Worm (Caenorhabditis elegans) whole organism, late embryonic: Measurements from ENCODE around the gene sptl-2.

Experiments
- C38D4.7 ChIP-seq: fragments of 200-800 bp; sonication (Bioruptor generic); optimal IDR thresholded peaks from 2 replicates; lab custom pipeline; 2018; ENCODE audit warnings: mild to moderate bottlenecking, missing genetic modification characterization, moderate library complexity, missing compliant biosample characterization
- K02D7.2 ChIP-seq: sonication (generic microtip); optimal IDR thresholded peaks from 2 replicates; lab custom pipeline; 2017; ENCODE audit warnings: mild to moderate bottlenecking, missing genetic modification characterization, missing compliant biosample characterization
- K09A11.1 ChIP-seq: sonication (generic microtip); optimal IDR thresholded peaks from 2 replicates; lab custom pipeline; 2017; ENCODE audit warnings: antibody characterized with exemption, mild to moderate bottlenecking, missing genetic modification characterization, missing compliant biosample characterization; ENCODE audit not compliant: insufficient read depth
- T23F11.4 ChIP-seq: fragments of 200-800 bp; sonication (Bioruptor generic); optimal IDR thresholded peaks from 2 replicates; lab custom pipeline; 2018; ENCODE audit warnings: mild to moderate bottlenecking, missing genetic modification characterization, missing compliant biosample characterization
- Y22D7AL.16 ChIP-seq: sonication (generic microtip); optimal IDR thresholded peaks from 2 replicates; lab custom pipeline; 2016; ENCODE audit warnings: missing genetic modification characterization, missing compliant biosample characterization
- ceh-14 ChIP-seq: sonication (generic microtip); optimal IDR thresholded peaks from 2 replicates; lab custom pipeline; 2016; ENCODE audit warnings: missing genotype, missing genetic modification characterization, missing compliant biosample characterization
- ceh-18 ChIP-seq: sonication (generic microtip); optimal IDR thresholded peaks from 2 replicates; lab custom pipeline; 2016; ENCODE audit warnings: missing genetic modification characterization, missing compliant biosample characterization
- ceh-2 ChIP-seq: sonication (generic microtip); optimal IDR thresholded peaks from 2 replicates; lab custom pipeline; 2016; ENCODE audit warnings: missing genotype, missing genetic modification characterization, missing compliant biosample characterization
- ceh-22 ChIP-seq: sonication (generic microtip); optimal IDR thresholded peaks from 2 replicates; lab custom pipeline; 2017; ENCODE audit warnings: missing biosample characterization, missing genetic modification characterization
- ceh-30 ChIP-seq: fragments of 150-350 bp; optimal IDR thresholded peaks from 2 replicates; lab custom pipeline; 2014; ENCODE audit warnings: missing biosample characterization, missing genetic modification characterization
- ceh-31 ChIP-seq: sonication (generic microtip); optimal IDR thresholded peaks from 2 replicates; lab custom pipeline; 2016; ENCODE audit warnings: missing genetic modification characterization, missing compliant biosample characterization
- ceh-34 ChIP-seq: sonication (generic microtip); optimal IDR thresholded peaks from 2 replicates; lab custom pipeline; 2016; ENCODE audit warnings: mild to moderate bottlenecking, missing genetic modification characterization, missing compliant biosample characterization
- ceh-48 ChIP-seq: sonication (generic microtip); optimal IDR thresholded peaks from 2 replicates; lab custom pipeline; 2016; ENCODE audit warnings: missing genetic modification characterization, inconsistent platforms, missing compliant biosample characterization
- ceh-9 ChIP-seq: sonication (generic microtip); optimal IDR thresholded peaks from 2 replicates; lab custom pipeline; 2016; ENCODE audit warnings: mild to moderate bottlenecking, missing genetic modification characterization, inconsistent platforms, missing compliant biosample characterization
- che-1 ChIP-seq: sonication (generic microtip); optimal IDR thresholded peaks from 2 replicates; lab custom pipeline; 2016; ENCODE audit warnings: mild to moderate bottlenecking, missing genetic modification characterization, missing compliant biosample characterization
- dmd-4 ChIP-seq: sonication (generic microtip); optimal IDR thresholded peaks from 2 replicates; lab custom pipeline; 2016; ENCODE audit warnings: borderline replicate concordance, missing genetic modification characterization, missing compliant biosample characterization
- dve-1 ChIP-seq: sonication (generic microtip); optimal IDR thresholded peaks from 2 replicates; lab custom pipeline; 2017; ENCODE audit warnings: antibody characterized with exemption, mild to moderate bottlenecking, missing genetic modification characterization, missing compliant biosample characterization
- elt-2 ChIP-seq: sonication (generic microtip); optimal IDR thresholded peaks from 2 replicates; lab custom pipeline; 2016; ENCODE audit warnings: missing genetic modification reagents, missing genetic modification characterization, missing compliant biosample characterization
- elt-4 ChIP-seq: sonication (generic microtip); optimal IDR thresholded peaks from 2 replicates; lab custom pipeline; 2016; ENCODE audit warnings: missing genetic modification characterization, missing compliant biosample characterization
- eyg-1 ChIP-seq: sonication (generic microtip); optimal IDR thresholded peaks from 2 replicates; lab custom pipeline; 2016; ENCODE audit warnings: missing genotype, missing genetic modification characterization, missing compliant biosample characterization
- fax-1 ChIP-seq: sonication (generic microtip); optimal IDR thresholded peaks from 2 replicates; lab custom pipeline; 2016; ENCODE audit warnings: missing genotype, missing genetic modification characterization, missing compliant biosample characterization
- hlh-13 ChIP-seq: fragments of 200-800 bp; sonication (Bioruptor generic); optimal IDR thresholded peaks from 2 replicates; lab custom pipeline; 2018; ENCODE audit warnings: mild to moderate bottlenecking, missing genetic modification characterization, missing compliant biosample characterization
- hlh-6 ChIP-seq: sonication (generic microtip); optimal IDR thresholded peaks from 2 replicates; lab custom pipeline; 2016; ENCODE audit warnings: missing genotype, missing genetic modification characterization, missing compliant biosample characterization
- lin-11 ChIP-seq: fragments of 200-800 bp; sonication (Bioruptor generic); optimal IDR thresholded peaks from 2 replicates; lab custom pipeline; 2018; ENCODE audit warnings: mild to moderate bottlenecking, missing genetic modification characterization, missing compliant biosample characterization
- madf-2 ChIP-seq: sonication (generic microtip); optimal IDR thresholded peaks from 2 replicates; lab custom pipeline; 2017; ENCODE audit warnings: missing genetic modification characterization, missing compliant biosample characterization
- mec-3 ChIP-seq: sonication (generic microtip); optimal IDR thresholded peaks from 2 replicates; lab custom pipeline; 2016; ENCODE audit warnings: borderline replicate concordance, missing genetic modification characterization, missing compliant biosample characterization
- nfya-1 ChIP-seq: sonication (generic microtip); optimal IDR thresholded peaks from 2 replicates; lab custom pipeline; 2017; ENCODE audit warnings: missing genetic modification characterization, mild to moderate bottlenecking, missing compliant biosample characterization, antibody characterized with exemption, moderate library complexity
- nhr-11 ChIP-seq: fragments of 150-350 bp; optimal IDR thresholded peaks from 2 replicates; lab custom pipeline; 2014; ENCODE audit warnings: missing biosample characterization, missing genetic modification characterization
- nhr-232 ChIP-seq: sonication (generic microtip); optimal IDR thresholded peaks from 2 replicates; lab custom pipeline; 2016; ENCODE audit warnings: missing genetic modification characterization, missing compliant biosample characterization
- npax-4 ChIP-seq: sonication (generic microtip); optimal IDR thresholded peaks from 2 replicates; lab custom pipeline; 2016; ENCODE audit warnings: missing genetic modification characterization, missing compliant biosample characterization
- odd-2 ChIP-seq: sonication (generic microtip); optimal IDR thresholded peaks from 2 replicates; lab custom pipeline; 2017; ENCODE audit warnings: antibody characterized with exemption, mild to moderate bottlenecking, missing genetic modification characterization, missing compliant biosample characterization
- pat-9 ChIP-seq: fragments of 200-800 bp; sonication (Bioruptor generic); optimal IDR thresholded peaks from 2 replicates; lab custom pipeline; 2018; ENCODE audit warnings: mild to moderate bottlenecking, missing genetic modification characterization, moderate library complexity, missing compliant biosample characterization
- pha-2 ChIP-seq: sonication (generic microtip); optimal IDR thresholded peaks from 2 replicates; lab custom pipeline; 2017; ENCODE audit warnings: mild to moderate bottlenecking, missing genetic modification characterization, missing compliant biosample characterization
- pqm-1 ChIP-seq: sonication (generic microtip); optimal IDR thresholded peaks from 2 replicates; lab custom pipeline; 2016; ENCODE audit warnings: missing genetic modification characterization, missing compliant biosample characterization
- pros-1 ChIP-seq: fragments of 150-350 bp; optimal IDR thresholded peaks from 2 replicates; lab custom pipeline; 2014; ENCODE audit warnings: missing biosample characterization, missing genetic modification reagents, missing genetic modification characterization
- ref-2 ChIP-seq: sonication (generic microtip); optimal IDR thresholded peaks from 2 replicates; lab custom pipeline; 2016; ENCODE audit warnings: missing genetic modification characterization, missing compliant biosample characterization
- sdc-2 ChIP-seq: sonication (generic microtip); optimal IDR thresholded peaks from 2 replicates; lab custom pipeline; 2016; ENCODE audit warnings: missing genotype, missing genetic modification characterization, missing compliant biosample characterization
- sox-2 ChIP-seq: fragments of 200-800 bp; sonication (Bioruptor generic); IDR thresholded peaks from 2 replicates; pipeline ENCODE4 v1.3.6; 2022; ENCODE audit warnings: missing genetic modification reagents, missing genetic modification characterization, missing compliant biosample characterization
- tbx-2 ChIP-seq: sonication (generic microtip); optimal IDR thresholded peaks from 2 replicates; lab custom pipeline; 2016; ENCODE audit warnings: missing genetic modification characterization, missing compliant biosample characterization
- tbx-7 ChIP-seq: sonication (generic microtip); optimal IDR thresholded peaks from 2 replicates; lab custom pipeline; 2016; ENCODE audit warnings: missing genotype, missing genetic modification characterization, missing compliant biosample characterization
- ttx-3 ChIP-seq: sonication (generic microtip); optimal IDR thresholded peaks from 2 replicates; lab custom pipeline; 2016; ENCODE audit warnings: missing genetic modification reagents, missing genetic modification characterization, missing compliant biosample characterization
- unc-3 ChIP-seq, 2 experiments: fragments of 200-800 bp in 1 of 2; sonication (Bioruptor generic) in 1 of 2; sonication (generic microtip) in 1 of 2; conservative IDR thresholded peaks in 1 of 2; optimal IDR thresholded peaks in 1 of 2; 2 replicates each; pipeline versions ENCODE4 v1.3.6 to Lab custom; 2016 to 2022; ENCODE audit warnings: missing compliant biosample characterization in 2 of 2, missing genetic modification characterization in 2 of 2, missing genetic modification reagents in 1 of 2
- unc-42 ChIP-seq: sonication (generic microtip); optimal IDR thresholded peaks from 2 replicates; lab custom pipeline; 2016; ENCODE audit warnings: missing genotype, missing genetic modification characterization, missing compliant biosample characterization

The sptl-2 gene

DNA sequence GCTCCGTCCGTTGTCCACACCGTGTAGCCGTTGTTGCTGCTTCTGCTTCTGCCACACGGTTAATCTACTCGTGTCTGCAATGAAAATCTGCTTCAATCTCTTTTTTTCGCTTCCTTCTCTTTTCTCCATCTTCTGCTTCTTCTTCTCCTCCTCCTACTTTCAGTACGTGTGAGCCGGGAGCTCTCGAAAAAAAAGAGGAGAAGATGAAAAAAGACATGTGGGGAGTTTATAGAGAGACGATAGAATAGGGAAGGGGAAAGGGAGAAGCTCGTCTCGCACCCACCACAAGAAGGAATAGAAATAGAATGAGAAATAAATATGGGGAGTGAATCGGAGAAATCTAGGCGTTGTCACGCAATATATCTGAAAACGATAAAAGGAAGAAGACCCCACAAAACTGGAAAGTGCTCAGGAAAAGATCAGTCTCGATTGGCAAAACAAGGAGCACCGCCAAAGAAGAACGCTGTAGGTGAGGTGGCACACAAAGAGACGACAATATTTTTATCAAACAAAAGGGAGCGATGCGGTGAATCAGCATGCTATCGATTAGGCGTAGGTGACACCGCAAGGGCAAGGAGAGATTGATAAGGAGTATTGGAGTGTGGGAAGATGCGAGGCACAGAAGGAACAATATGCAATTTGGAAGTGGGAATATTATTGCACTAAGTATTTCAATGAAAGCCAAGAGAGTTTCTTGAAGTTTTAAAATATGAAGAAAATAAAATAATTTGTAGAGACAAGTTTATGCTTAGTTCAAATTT is 39.1 kb upstream of the sptl-2 start, which contains the start of gene let-413:
Gene let-413, minus strand, starts transcription at position 76 of the 761 bp plus-strand sequence.
- TF ChIP-seq pqm-1 (tag; lab: Kevin White, UChicago) (peak; percentile 1), dmd-4 (tag; lab: Kevin White, UChicago) (peak; percentile 26), elt-2 (tag; lab: Kevin White, UChicago) (peak; percentile 56), npax-4 (tag; lab: Kevin White, UChicago) (no peak), unc-42 (tag; lab: Kevin White, UChicago) (peak; percentile 20)

DNA sequence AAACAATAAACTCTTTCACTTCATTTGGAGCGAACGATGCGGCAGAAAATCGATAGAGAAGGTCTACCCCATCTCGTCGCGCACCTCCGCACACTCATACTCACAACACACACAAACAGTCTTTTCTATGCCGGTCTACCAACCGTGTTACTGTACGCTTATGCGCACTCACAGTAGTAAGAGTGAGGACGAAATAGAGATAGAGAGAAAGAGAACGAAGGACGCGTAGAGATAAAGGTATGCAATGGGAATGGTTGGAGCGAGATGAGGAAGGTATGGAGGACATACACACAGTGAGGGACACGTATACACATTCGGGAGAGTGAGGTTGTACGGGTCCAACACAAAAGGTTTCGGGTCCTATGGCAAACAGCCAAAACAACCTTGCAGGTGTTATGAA is 38.2 kb upstream of the sptl-2 start:
- TF ChIP-seq Y22D7AL.16 (no peak), unc-42 (tag; lab: Kevin White, UChicago) (no peak), ceh-22 (no peak), madf-2 (tag; lab: Kevin White, UChicago) (peak; percentile 26), pat-9 (tag; lab: Kevin White, UChicago) (no peak), dve-1 (tag; lab: Kevin White, UChicago) (no peak), ceh-30 (no peak), ceh-9 (tag; lab: Kevin White, UChicago) (no peak), nfya-1 (tag; lab: Kevin White, UChicago) (peak; percentile 48), nhr-11 (tag; lab: Kevin White, UChicago) (no peak), pha-2 (tag; lab: Kevin White, UChicago) (no peak), tbx-7 (tag; lab: Kevin White, UChicago) (no peak), elt-2 (tag; lab: Kevin White, UChicago) (peak; percentile 12), odd-2 (no peak), hlh-13 (no peak), nhr-232 (no peak), K09A11.1 (no peak), pqm-1 (tag; lab: Kevin White, UChicago) (no peak), sox-2 (GFP tag; lab: Robert Waterston, UW) (no peak), sdc-2 (tag; lab: Kevin White, UChicago) (peak; percentile 15), elt-4 (tag; lab: Kevin White, UChicago) (no peak), ceh-48 (tag; lab: Kevin White, UChicago) (no peak), ceh-31 (tag; lab: Kevin White, UChicago) (peak; percentile 39), unc-3 (GFP tag; conservative IDR thresholded peaks at IDR 0.05; lab: Robert Waterston, UW) (no peak), unc-3 (tag; optimal IDR thresholded peaks at IDR 0.05; lab: Kevin White, UChicago) (no peak), ceh-14 (tag; lab: Kevin White, UChicago) (no peak), ceh-18 (tag; lab: Kevin White, UChicago) (peak; percentile 11), hlh-6 (tag; lab: Kevin White, UChicago) (peak; percentile 28), ref-2 (tag; lab: Kevin White, UChicago) (peak; percentile 69), fax-1 (tag; lab: Kevin White, UChicago) (no peak), eyg-1 (tag; lab: Kevin White, UChicago) (no peak), mec-3 (no peak), pros-1 (tag; lab: Kevin White, UChicago) (no peak), ceh-2 (tag; lab: Kevin White, UChicago) (peak; percentile 15), tbx-2 (tag; lab: Kevin White, UChicago) (peak; percentile 37), ceh-34 (tag; lab: Kevin White, UChicago) (peak; percentile 14), lin-11 (no peak), T23F11.4 (GFP tag; lab: Kevin White, UChicago) (peak; percentile 52), ttx-3 (tag; lab: Kevin White, UChicago) (no peak), che-1 (tag; lab: Kevin White, UChicago) (no peak), K02D7.2 (tag; lab: Kevin White, UChicago) (no peak), C38D4.7 (no peak)
